Worm (Caenorhabditis elegans) whole organism, mixed stage, embryonic: ENCODE measurements around the gene mat-3.

Experiments
- elt-3 ChIP-seq: fragments of 150-350 bp; optimal IDR thresholded peaks from 2 replicates; lab custom pipeline; 2014; ENCODE audit warnings: missing biosample characterization, missing genetic modification characterization
- flh-1 ChIP-seq: fragments of 200-800 bp; sonication (Bioruptor generic); optimal IDR thresholded peaks from 2 replicates; lab custom pipeline; 2018; ENCODE audit warnings: mild to moderate bottlenecking, missing genetic modification characterization, moderate library complexity, missing compliant biosample characterization
- lsy-2 ChIP-seq: fragments of 150-350 bp; optimal IDR thresholded peaks from 2 replicates; lab custom pipeline; 2014; ENCODE audit warnings: missing biosample characterization, missing genetic modification characterization
- nhr-12 ChIP-seq: fragments of 150-350 bp; optimal IDR thresholded peaks from 2 replicates; lab custom pipeline; 2014; ENCODE audit warnings: missing biosample characterization, missing genetic modification characterization
- nhr-76 ChIP-seq: sonication (generic microtip); optimal IDR thresholded peaks from 2 replicates; lab custom pipeline; 2017; ENCODE audit warnings: missing biosample characterization, missing genetic modification characterization
- unc-62 ChIP-seq: fragments of 150-350 bp; optimal IDR thresholded peaks from 2 replicates; lab custom pipeline; 2014; ENCODE audit warnings: missing biosample characterization, missing genetic modification reagents, missing genetic modification characterization
- ztf-11 ChIP-seq: fragments of 150-350 bp; optimal IDR thresholded peaks from 2 replicates; lab custom pipeline; 2014; ENCODE audit warnings: missing biosample characterization, missing genetic modification characterization

- TF ChIP-seq nhr-76 (tag; lab: Kevin White, UChicago) (no peak), lsy-2 (tag; lab: Kevin White, UChicago) (no peak), flh-1 (GFP tag; lab: Kevin White, UChicago) (no peak), nhr-12 (tag; lab: Kevin White, UChicago) (no peak), ztf-11 (tag; lab: Kevin White, UChicago) (no peak), unc-62 (no peak), elt-3 (no peak)
Measured at ce11 chrIII:434361-434941, 40.8 kb upstream of the mat-3 start, which contains the start of gene affl-2.
